Worm (Caenorhabditis elegans): Measurements from ENCODE around the gene C44B11.6.

Gene C44B11.6

DNA sequence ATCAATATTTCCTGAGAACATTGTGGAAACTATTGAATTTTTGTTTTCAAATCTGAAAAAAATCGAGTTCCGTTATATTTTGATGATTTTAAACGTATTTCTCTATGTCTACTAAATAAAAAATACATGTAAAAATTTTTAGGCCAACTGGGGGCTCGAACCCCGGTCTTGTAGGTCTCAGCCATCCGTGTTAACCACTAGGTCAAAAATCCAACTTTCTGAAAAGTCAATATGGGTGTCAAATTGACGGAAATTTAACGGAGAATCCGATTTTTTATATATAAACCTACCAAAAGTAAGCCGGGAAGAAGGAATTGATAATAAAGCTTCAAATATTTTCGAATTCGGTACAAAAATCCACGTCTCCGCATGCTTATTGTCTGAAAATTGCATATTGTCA is 46.6 kb upstream of the C44B11.6 start:
- TF ChIP-seq elt-4 (tag; optimal IDR thresholded peaks at IDR 0.05) = no peak
- TF ChIP-seq madf-2 (tag; optimal IDR thresholded peaks at IDR 0.05) = no peak
- no peak for TF ChIP-seq dve-1 (tag; optimal IDR thresholded peaks at IDR 0.05)
- TF ChIP-seq ceh-14 (tag; optimal IDR thresholded peaks at IDR 0.05) = no peak
- no peak for TF ChIP-seq C38D4.7 (GFP tag; optimal IDR thresholded peaks at IDR 0.05)
- TF ChIP-seq sox-4 (tag; optimal IDR thresholded peaks at IDR 0.05) = no peak

DNA sequence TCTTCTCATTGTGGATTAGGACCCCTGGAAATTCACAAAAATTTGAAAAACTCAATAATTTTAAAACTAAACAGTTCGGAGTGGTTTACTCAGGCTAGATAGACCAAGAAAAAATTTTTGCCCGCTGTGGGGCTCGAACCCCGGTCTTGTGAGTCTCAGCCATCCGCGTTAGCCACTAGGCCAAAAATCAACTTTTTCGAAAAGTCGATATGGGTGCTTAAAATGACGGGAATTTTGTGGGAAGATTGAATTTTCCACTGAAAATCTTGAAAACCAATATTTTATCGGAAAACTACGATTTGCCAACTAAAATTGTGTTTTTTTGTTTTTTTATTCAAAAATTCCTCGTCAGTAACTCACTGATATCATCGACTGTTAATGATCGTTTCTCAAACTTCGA is 45.4 kb upstream of the C44B11.6 start:
- TF ChIP-seq ceh-6 (GFP tag; optimal IDR thresholded peaks at IDR 0.05) (no peak), syd-9 (tag; optimal IDR thresholded peaks at IDR 0.05) (no peak), dmd-4 (tag; optimal IDR thresholded peaks at IDR 0.05; ENCODE audit: borderline replicate concordance) (no peak)

DNA sequence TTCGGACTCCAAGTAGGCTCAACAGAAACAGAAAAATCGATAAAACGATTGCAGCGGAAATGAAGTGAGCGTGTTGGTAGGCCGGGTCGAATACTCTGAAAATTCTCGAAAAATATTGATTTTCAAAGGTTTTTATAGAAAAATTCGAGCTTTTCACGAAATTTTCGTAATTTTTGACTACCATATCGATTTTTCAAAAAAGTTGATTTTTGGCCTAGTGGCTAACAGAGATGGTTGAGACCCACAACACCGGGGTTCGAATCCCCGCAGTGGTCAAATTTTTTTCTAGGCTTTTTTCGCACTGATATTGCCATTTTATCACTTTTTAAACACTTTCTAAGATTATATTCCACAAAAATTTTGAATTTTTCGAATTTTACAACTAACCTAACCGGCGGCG is 44.1 kb upstream of the C44B11.6 start:
- TF ChIP-seq nhr-232 (tag; optimal IDR thresholded peaks at IDR 0.05) (no peak), pros-1 (tag; optimal IDR thresholded peaks at IDR 0.05) (no peak), elt-2 (tag; optimal IDR thresholded peaks at IDR 0.05) (no peak), fax-1 (tag; optimal IDR thresholded peaks at IDR 0.05) (no peak), unc-3 (GFP tag; conservative IDR thresholded peaks at IDR 0.05) (no peak), unc-3 (tag; optimal IDR thresholded peaks at IDR 0.05) (no peak), pha-2 (tag; optimal IDR thresholded peaks at IDR 0.05) (no peak), fkh-10 (GFP tag; optimal IDR thresholded peaks at IDR 0.05) (no peak), ceh-9 (tag; optimal IDR thresholded peaks at IDR 0.05) (no peak), pag-3 (tag; optimal IDR thresholded peaks at IDR 0.05; ENCODE audit: borderline replicate concordance) (no peak), hlh-8 (tag; optimal IDR thresholded peaks at IDR 0.05) (no peak), npax-4 (tag; optimal IDR thresholded peaks at IDR 0.05) (no peak), rnt-1 (tag; optimal IDR thresholded peaks at IDR 0.05) (no peak)

DNA sequence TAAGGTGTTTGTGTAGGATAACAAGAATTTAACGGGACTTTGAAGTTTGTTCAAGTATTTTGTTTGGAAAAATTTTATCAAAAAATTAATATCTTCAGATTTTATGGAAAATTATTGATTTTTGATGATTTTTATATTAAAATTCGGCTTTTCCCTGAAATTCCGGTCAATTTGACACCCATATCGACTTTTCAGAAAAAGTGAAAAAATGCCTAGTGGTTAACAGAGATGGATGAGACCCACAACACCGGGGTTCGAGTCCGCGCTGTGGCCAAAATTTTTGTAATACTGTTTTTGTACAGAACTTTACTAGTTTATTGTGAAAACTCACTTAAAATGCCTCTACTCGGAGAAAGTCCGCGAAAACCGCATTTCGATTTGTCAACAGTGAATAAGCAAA is 43.4 kb upstream of the C44B11.6 start:
- TF ChIP-seq ama-1 (optimal IDR thresholded peaks at IDR 0.05) = no peak
- TF ChIP-seq ceh-9 (tag; optimal IDR thresholded peaks at IDR 0.05) = no peak
- no peak for TF ChIP-seq ceh-45 (GFP tag; IDR thresholded peaks at IDR 0.05)
- TF ChIP-seq hlh-15 (tag; optimal IDR thresholded peaks at IDR 0.05) = no peak

DNA sequence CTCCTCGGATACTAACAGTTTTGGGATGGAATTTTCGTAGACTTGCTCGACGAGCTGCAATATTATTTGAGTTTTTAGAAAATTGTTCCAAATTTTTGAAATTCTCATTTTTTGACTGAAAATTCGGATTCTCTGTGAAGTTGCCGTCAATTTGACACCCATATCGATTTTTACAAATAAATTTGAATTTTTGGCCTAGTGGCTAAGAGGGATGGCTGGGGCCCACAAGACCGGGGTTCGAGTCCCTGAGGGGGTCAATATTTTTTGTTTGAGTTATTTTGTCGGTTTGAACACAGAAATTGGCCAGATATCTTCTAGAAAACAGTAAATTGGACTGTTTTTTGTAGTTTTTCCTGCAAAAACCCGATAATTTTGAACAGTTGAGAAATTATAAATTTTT is 42.3 kb upstream of the C44B11.6 start:
- TF ChIP-seq tbx-7 (tag; optimal IDR thresholded peaks at IDR 0.05) = no peak
- TF ChIP-seq fkh-6 (tag; optimal IDR thresholded peaks at IDR 0.05) = no peak
- no peak for TF ChIP-seq pqm-1 (tag; optimal IDR thresholded peaks at IDR 0.05)
- no peak for TF ChIP-seq pha-4 (tag; optimal IDR thresholded peaks at IDR 0.05)
- TF ChIP-seq ceh-18 (tag; optimal IDR thresholded peaks at IDR 0.05) = no peak
- no peak for TF ChIP-seq K09A11.1 (tag; optimal IDR thresholded peaks at IDR 0.05; ENCODE audit: insufficient read depth)
- TF ChIP-seq nhr-232 (tag; optimal IDR thresholded peaks at IDR 0.05) = no peak
- no peak for TF ChIP-seq Y22D7AL.16 (tag; optimal IDR thresholded peaks at IDR 0.05)
- no peak for TF ChIP-seq sox-2 (GFP tag; IDR thresholded peaks at IDR 0.05)
- TF ChIP-seq unc-3 (GFP tag; conservative IDR thresholded peaks at IDR 0.05) = no peak
- no peak for TF ChIP-seq unc-3 (tag; optimal IDR thresholded peaks at IDR 0.05)

DNA sequence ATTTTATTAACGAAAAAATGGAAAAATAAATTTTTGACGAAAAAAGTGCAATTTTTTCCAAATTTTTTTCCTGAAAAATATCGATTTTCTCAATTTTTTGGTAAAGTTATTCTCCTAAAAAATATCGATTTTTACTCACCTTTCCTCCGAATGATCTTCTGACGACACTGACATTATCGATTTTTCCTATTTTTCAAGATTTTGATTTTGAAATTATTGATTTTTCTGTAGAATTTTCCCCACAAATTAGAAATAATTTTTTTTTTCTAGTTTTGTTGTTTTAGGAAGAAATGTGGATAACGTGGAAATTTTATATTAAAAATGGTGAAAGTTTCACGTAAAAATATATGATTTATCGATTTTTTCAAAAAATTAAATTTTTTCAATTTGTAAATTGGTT is 41.4 kb upstream of the C44B11.6 start:
- no peak for TF ChIP-seq eyg-1 (tag; optimal IDR thresholded peaks at IDR 0.05)
- TF ChIP-seq hlh-6 (tag; optimal IDR thresholded peaks at IDR 0.05) = no peak
- TF ChIP-seq ref-2 (tag; optimal IDR thresholded peaks at IDR 0.05) = no peak

Measured in whole organism, late embryonic.